Worm (Caenorhabditis elegans): ENCODE results near the gene ZC443.3.

ce11 chrV:12797992-12798391, 15.9 kb downstream of the ZC443.3 start, which contains the start of gene ugt-6:
- TF ChIP-seq ref-1 (GFP tag; conservative IDR thresholded peaks at IDR 0.05) (no peak), flt-1 (GFP tag; IDR thresholded peaks at IDR 0.05) (no peak), ztf-29 (GFP tag; IDR thresholded peaks at IDR 0.05) (no peak)

All from whole organism, midembryonic.